Worm (Caenorhabditis elegans) whole organism, L3 larva: ENCODE measurements around the gene srbc-55.

ENCODE experiments used
- R02D3.7 ChIP-seq: fragments of 150-350 bp; optimal IDR thresholded peaks from 2 replicates; lab custom pipeline; 2014; ENCODE audit warnings: missing biosample characterization, missing genetic modification characterization
- lin-39 ChIP-seq: fragments of 150-350 bp; optimal IDR thresholded peaks from 2 replicates; lab custom pipeline; 2018; ENCODE audit warnings: missing biosample characterization, missing genetic modification reagents, missing genetic modification characterization
- nfya-1 ChIP-seq: sonication (generic microtip); optimal IDR thresholded peaks from 2 replicates; lab custom pipeline; 2017; ENCODE audit warnings: missing genetic modification characterization, mild to moderate bottlenecking, missing compliant biosample characterization, antibody characterized with exemption, moderate library complexity; ENCODE audit not compliant: insufficient read depth
- nhr-12 ChIP-seq: fragments of 150-350 bp; optimal IDR thresholded peaks from 2 replicates; lab custom pipeline; 2014; ENCODE audit warnings: missing biosample characterization, missing genetic modification characterization
- nhr-43 ChIP-seq: sonication (generic microtip); optimal IDR thresholded peaks from 2 replicates; lab custom pipeline; 2016; ENCODE audit warnings: mild to moderate bottlenecking, missing genetic modification characterization, missing compliant biosample characterization; ENCODE audit not compliant: poor library complexity, severe bottlenecking
- nhr-76 ChIP-seq: fragments of 150-350 bp; sonication (generic microtip); optimal IDR thresholded peaks from 5 replicates; lab custom pipeline; 2014; ENCODE audit warnings: missing biosample characterization, missing genetic modification characterization
- pha-4 ChIP-seq: fragments of 150-350 bp; optimal IDR thresholded peaks from 2 replicates; lab custom pipeline; 2014; ENCODE audit warnings: missing biosample characterization, missing genetic modification reagents, missing genetic modification characterization
- tbx-2 ChIP-seq: sonication (generic microtip); optimal IDR thresholded peaks from 2 replicates; lab custom pipeline; 2016; ENCODE audit warnings: mild to moderate bottlenecking, missing genetic modification characterization, missing compliant biosample characterization
- unc-39 ChIP-seq: sonication (generic microtip); optimal IDR thresholded peaks from 4 replicates; lab custom pipeline; 2017; ENCODE audit warnings: missing biosample characterization, missing genetic modification characterization

DNA sequence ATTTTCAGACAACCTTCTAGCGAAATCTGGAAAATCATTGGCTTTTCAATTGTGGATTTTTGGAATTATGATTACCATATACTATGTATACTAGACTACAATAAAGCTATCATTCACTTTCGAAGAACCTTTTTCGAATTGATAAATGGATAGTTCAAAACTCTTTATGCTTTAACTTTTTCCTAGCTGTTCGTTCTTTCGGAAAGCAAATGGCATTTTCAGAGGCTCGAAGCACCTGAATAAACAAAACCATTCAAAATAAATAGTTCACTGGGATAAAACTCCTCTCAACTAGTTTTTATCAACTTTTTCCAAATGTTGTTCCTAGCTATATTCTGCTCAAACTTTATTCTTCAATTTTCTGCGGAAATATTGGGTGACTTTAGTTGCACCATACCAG, 48.7 kb downstream of the srbc-55 start, which contains the start of gene T26E4.2:
- TF ChIP-seq unc-39 (tag; lab: Kevin White, UChicago) (no peak), pha-4 (tag; lab: Kevin White, UChicago) (no peak), nhr-12 (tag; lab: Kevin White, UChicago) (no peak), nhr-43 (tag; lab: Kevin White, UChicago) (no peak), R02D3.7 (tag; lab: Kevin White, UChicago) (no peak), tbx-2 (tag; lab: Kevin White, UChicago) (no peak), nhr-76 (tag; lab: Kevin White, UChicago) (no peak), lin-39 (no peak), nfya-1 (tag; lab: Kevin White, UChicago) (no peak)
